Fruit fly (Drosophila melanogaster): Measurements from ENCODE around the gene CG13658.

- TF ChIP-seq CG4318 (GFP tag; optimal IDR thresholded peaks at IDR 0.05) (no peak), CG8632 (GFP tag; optimal IDR thresholded peaks at IDR 0.05) (no peak), fd85E (GFP tag; optimal IDR thresholded peaks at IDR 0.05) (no peak), Blimp-1 (GFP tag; optimal IDR thresholded peaks at IDR 0.05) (no peak), Gug (GFP tag; IDR thresholded peaks at IDR 0.05) (no peak), spab (GFP tag; optimal IDR thresholded peaks at IDR 0.05) (no peak), Lpt (GFP tag; optimal IDR thresholded peaks at IDR 0.05) (no peak)
These were observed 17.4 kb upstream of the CG13658 start, which contains the start of the genes CG11889 and CG11891 for dm6 chr3R:25269909-25270308.

Data from whole organism, prepupa.